Worm (Caenorhabditis elegans): Measurements from ENCODE around the gene C44H4.6.

The C44H4.6 gene

ce11 chrX:14581429-14581828 lies 17.7 kb downstream of the C44H4.6 start, which contains the start of gene sym-1:
Gene sym-1, plus strand, starts transcription at chrX:14581622.
- no peak for TF ChIP-seq unc-62 (GFP tag; optimal IDR thresholded peaks at IDR 0.05)

DNA sequence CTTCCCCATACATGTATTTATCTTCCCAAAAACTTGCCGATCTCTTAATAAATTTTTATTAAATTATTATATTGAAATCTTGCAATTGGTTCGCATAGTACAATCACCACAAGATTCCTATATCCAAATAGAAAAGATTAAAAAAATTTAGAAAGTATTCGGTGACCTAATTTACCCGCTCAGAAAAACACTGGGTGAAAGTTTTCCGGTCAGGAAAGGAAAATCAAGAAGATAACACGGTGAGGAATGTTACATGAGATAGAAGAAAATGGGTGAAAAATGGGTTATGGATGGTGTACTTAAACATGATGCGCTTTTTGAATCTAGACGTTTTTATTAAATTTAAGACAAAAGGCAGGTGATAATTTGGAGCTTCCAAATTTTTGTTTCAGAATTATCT lies 18.3 kb downstream of the C44H4.6 start:
- TF ChIP-seq unc-62 (GFP tag; optimal IDR thresholded peaks at IDR 0.05): no peak

ce11 chrX:14577579-14578127 lies 21.5 kb downstream of the C44H4.6 start, which contains the start of gene let-4:
Gene let-4, plus strand, starts transcription at chrX:14577935.
- TF ChIP-seq unc-62 (GFP tag; optimal IDR thresholded peaks at IDR 0.05): no peak

ce11 chrX:14575920-14576319 lies 23.2 kb downstream of the C44H4.6 start:
- no peak for TF ChIP-seq unc-62 (GFP tag; optimal IDR thresholded peaks at IDR 0.05)

DNA sequence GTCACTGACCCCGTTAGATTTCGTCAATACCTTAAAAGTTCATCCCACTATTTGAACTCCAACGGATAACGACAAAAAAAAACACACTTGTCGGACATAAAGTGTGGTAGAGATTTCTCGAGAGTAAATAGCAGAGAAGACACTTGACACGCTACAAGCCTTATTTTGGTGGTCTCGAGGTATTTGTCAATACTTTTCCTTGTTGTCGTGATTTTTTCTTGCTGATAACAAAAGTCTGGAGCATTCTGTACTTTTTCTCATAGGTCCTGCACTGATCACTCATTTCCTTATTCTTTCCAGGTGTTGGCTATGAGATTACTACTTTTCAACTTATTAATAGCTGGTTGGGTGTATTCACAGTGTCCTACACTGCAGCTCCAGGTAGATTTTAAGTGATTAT lies 26.7 kb downstream of the C44H4.6 start, which contains the start of gene lron-1:
lron-1 (plus strand) TSS at position 301 of the 400 bp plus-strand sequence.
- TF ChIP-seq unc-62 (GFP tag; optimal IDR thresholded peaks at IDR 0.05): no peak

ce11 chrX:14571277-14571676 lies 27.9 kb downstream of the C44H4.6 start:
- TF ChIP-seq unc-62 (GFP tag; optimal IDR thresholded peaks at IDR 0.05): no peak

DNA sequence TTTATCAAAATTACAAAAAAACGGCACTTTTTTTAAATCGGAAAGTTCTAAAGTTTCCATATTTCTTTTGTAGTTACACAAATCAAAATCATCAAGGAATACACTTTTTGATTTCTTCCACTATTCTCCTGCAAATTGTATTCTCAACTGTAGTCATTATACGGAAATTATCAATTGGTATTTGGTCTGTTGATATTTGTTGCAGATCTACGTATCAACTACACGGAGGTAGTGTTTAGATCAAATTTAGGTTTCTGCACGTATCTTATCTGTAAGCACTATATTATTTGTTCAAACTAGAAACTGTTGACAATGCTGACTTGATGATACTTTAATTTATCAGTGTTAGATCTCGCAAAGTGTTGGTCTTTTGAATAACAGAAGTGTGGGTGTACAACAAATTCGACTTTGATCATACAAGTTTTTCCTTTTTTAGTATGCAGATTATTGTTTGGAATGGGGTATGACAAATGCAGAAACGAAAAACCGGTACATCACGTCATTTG lies 30.8 kb downstream of the C44H4.6 start:
- TF ChIP-seq unc-62 (GFP tag; optimal IDR thresholded peaks at IDR 0.05): no peak

- no peak for TF ChIP-seq unc-62 (GFP tag; optimal IDR thresholded peaks at IDR 0.05)
Observed at ce11 chrX:14566047-14566446, 33.1 kb downstream of the C44H4.6 start.

DNA sequence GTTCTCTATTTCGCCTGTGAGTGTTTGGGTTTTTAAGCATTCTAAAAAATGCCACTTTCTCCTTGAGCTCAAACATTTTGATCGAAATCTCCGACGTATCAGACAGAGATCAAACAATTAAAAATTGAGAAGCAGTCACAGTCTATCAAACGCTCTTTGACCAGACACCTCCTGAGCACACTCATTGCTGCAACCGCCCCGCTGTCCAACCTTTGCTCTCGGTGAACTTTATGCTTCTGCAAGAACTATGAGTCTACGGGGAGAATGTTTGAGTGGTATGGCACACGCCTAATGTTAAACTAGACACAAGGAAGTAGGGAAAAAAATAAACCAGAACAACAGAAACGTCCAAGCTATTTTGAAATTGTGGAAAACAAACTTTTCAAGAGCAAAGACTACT lies 33.9 kb downstream of the C44H4.6 start:
- TF ChIP-seq unc-62 (GFP tag; optimal IDR thresholded peaks at IDR 0.05): no peak

ce11 chrX:14563818-14564217 lies 35.3 kb downstream of the C44H4.6 start:
- no peak for TF ChIP-seq unc-62 (GFP tag; optimal IDR thresholded peaks at IDR 0.05)

ce11 chrX:14562286-14563086 lies 36.7 kb downstream of the C44H4.6 start:
- TF ChIP-seq unc-62 (GFP tag; optimal IDR thresholded peaks at IDR 0.05): no peak

DNA sequence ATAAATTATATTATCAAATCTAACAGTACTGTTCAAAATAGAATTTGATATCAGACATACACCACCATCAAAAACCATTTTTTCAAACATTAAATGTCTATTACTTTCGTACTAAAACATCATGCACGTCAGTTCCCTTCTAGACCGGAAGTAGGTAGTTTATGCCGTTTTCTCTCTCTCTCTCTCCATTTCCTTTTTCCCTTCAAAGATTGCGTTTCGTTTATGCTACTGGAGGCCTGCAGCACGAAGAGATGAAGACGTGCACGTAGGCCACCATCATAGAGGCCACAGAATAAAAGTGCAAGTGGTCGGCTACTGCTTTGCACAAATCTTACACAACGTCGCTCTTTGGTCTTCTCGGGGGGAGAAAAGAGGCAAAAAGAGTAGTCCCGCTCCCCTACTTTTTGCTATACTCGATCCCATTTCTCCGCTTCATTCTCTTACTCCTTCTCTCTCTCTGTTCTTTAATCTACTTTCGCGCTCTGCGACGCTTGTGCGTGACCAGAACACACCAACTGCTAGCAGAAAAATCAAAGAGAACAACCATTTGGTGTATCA lies 37.6 kb downstream of the C44H4.6 start:
- no peak for TF ChIP-seq unc-62 (GFP tag; optimal IDR thresholded peaks at IDR 0.05)

DNA sequence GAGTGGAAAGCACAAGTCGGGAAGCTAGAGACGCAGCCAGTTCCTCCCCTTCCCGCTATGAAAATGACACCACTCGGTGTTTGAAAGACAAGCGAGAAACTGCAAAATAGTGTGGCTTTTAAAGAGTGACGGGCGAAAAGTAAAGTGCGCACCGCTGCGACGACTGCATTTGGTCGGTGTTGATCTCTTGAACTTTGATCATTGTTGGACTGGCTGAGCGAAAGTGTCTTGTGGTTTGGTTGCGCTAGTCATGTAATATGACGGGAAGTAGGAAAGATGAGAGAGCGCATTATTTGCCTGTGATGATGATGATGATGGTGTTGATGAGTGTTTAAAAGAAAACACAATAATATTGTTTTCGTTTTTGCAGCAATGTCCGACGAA lies 38.9 kb downstream of the C44H4.6 start:
- TF ChIP-seq unc-62 (GFP tag; optimal IDR thresholded peaks at IDR 0.05): peak; percentile 47

DNA sequence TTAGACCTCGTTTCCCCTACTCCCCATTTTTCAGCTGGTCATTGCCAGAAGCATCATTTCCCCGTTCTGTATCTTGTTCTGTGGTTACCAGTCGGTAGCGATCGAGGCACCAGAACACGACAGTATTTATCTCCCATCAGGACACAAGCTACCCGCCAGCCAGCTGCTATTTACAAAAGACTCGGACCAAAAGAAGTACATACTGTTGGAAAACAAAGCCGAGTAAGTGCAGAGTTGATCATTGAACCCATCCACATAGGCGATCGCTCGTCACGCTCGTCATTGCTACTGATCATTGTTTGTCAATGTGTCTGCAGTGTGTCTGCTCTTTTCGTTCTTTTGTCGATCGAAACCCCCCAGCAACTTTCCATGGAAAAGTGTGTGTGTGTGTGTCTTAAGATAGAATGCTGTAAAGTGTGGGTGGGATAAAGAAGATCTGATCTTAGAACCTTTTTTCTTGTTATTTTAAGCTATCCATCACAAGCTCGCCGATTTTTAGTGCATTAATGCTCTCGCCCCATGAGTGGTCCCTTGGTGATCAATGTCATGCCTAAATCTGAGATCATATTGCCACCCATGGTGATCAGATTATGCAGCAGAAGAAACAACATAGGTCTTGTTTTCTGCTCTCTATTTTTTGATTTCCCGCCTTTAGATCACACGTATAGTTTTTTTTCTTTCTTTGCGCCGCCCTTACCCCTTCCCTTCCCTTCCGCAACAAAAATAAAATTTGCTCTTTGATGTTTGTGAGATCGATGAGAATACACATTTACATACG lies 39.4 kb downstream of the C44H4.6 start:
- TF ChIP-seq unc-62 (GFP tag; optimal IDR thresholded peaks at IDR 0.05): no peak

- TF ChIP-seq unc-62 (GFP tag; optimal IDR thresholded peaks at IDR 0.05): no peak
Observed at ce11 chrX:14559084-14559483, 40.1 kb downstream of the C44H4.6 start.

ce11 chrX:14557936-14558554 lies 41.1 kb downstream of the C44H4.6 start, which contains the start of gene nhr-3:
Gene nhr-3, plus strand, starts transcription at chrX:14558504.
- TF ChIP-seq unc-62 (GFP tag; optimal IDR thresholded peaks at IDR 0.05): no peak
